Worm (Caenorhabditis elegans): Measurements from ENCODE around the gene hst-3.1.

DNA sequence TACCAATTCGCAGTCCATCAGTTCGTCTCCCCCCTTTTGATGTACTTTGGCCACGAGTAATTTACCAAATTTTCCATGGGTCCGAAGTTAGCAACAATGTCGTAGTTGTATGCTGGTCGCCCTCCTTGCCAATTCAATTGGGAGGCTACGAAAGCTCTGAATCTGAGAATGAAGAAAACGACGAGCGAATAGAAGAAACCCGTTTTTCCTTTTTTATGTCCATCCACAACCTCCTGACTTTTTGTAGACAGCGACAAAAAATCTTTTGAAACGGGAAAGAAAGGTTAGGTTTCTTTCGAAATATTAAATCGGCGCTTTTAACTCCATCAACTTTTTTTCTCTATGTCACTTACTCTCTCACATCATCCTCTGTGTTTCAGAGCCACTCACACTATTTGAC lies 26.5 kb downstream of the hst-3.1 start:
- TF ChIP-seq unc-62 (GFP tag; optimal IDR thresholded peaks at IDR 0.05) (no peak), nhr-11 (tag; optimal IDR thresholded peaks at IDR 0.05) (no peak), skn-1 (tag; optimal IDR thresholded peaks at IDR 0.05) (no peak), Y116A8C.19 (tag; optimal IDR thresholded peaks at IDR 0.05; ENCODE audit: borderline replicate concordance) (no peak), aly-2 (tag; optimal IDR thresholded peaks at IDR 0.05) (no peak), zag-1 (tag; optimal IDR thresholded peaks at IDR 0.05) (no peak), elt-3 (tag; optimal IDR thresholded peaks at IDR 0.05) (no peak), unc-86 (tag; optimal IDR thresholded peaks at IDR 0.05) (no peak), unc-30 (tag; optimal IDR thresholded peaks at IDR 0.05) (no peak)

Measured in whole organism, L1 larva.